Fruit fly (Drosophila melanogaster): Measurements from ENCODE around the gene opa.

DNA sequence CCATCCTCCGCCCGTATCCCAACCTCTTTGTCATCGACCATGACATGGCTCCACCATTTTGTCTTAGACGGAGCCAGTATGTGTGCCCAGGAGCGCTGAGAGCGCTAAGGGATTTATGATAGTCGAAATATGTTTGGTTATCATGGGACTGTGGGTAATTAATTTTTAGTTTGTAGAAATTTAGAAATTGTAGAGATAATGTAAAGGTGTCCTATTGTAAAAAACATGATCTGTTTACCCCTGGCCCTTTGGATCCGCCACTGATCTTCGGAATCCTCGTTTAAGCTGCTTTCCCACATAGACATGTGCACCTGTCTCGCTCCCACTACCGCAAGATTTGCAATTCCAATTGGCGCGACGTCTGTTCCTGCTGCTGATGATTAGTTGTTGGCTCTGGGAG lies 49.2 kb downstream of the opa start:
- TF ChIP-seq psq (GFP tag; optimal IDR thresholded peaks at IDR 0.05) (no peak), Sp1 (GFP tag; optimal IDR thresholded peaks at IDR 0.05) (no peak), usp (GFP tag; optimal IDR thresholded peaks at IDR 0.05) (no peak), pan (optimal IDR thresholded peaks at IDR 0.05) (no peak), Dif (GFP tag; optimal IDR thresholded peaks at IDR 0.05; ENCODE audit: partially characterized antibody) (no peak), foxo (GFP tag; optimal IDR thresholded peaks at IDR 0.05) (no peak), Dfd (GFP tag; optimal IDR thresholded peaks at IDR 0.05) (no peak), GATAd (GFP tag; optimal IDR thresholded peaks at IDR 0.05) (no peak), ey (GFP tag; optimal IDR thresholded peaks at IDR 0.05) (no peak), lola (GFP tag; optimal IDR thresholded peaks at IDR 0.05) (no peak), Hnf4 (GFP tag; optimal IDR thresholded peaks at IDR 0.05) (no peak)
